Fruit fly (Drosophila melanogaster): ENCODE data around the gene CG18749.

DNA sequence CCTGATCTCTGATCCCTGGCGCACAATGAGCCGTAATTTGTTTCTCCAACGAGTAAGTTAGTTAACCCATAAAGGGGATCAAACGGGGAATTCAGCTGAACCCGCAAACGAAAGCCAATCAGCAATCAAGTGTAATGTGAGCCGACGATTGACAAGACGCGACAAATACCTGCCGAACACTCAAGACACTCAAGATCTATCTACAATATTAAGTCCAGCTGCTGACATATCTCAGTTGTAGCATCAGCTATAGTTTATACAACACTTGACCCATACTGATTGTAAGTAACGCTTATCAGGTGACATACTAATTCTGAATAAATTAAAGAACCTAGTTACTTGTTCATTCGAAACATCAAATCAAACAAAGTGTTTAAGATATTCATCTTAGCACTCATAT is 16.5 kb upstream of the CG18749 start:
- no peak for TF ChIP-seq CG11617 (GFP tag; optimal IDR thresholded peaks at IDR 0.05)
- no peak for TF ChIP-seq CG7045 (GFP tag; optimal IDR thresholded peaks at IDR 0.05)
- no peak for TF ChIP-seq Mnt (GFP tag; optimal IDR thresholded peaks at IDR 0.05)
- no peak for TF ChIP-seq CG1620 (GFP tag; optimal IDR thresholded peaks at IDR 0.05)
- TF ChIP-seq cnc (optimal IDR thresholded peaks at IDR 0.05): no peak
- no peak for TF ChIP-seq CG33017 (tag; optimal IDR thresholded peaks at IDR 0.05)
- no peak for TF ChIP-seq kay (GFP tag; ENCODE audit: borderline replicate concordance)
- TF ChIP-seq Crg-1 (GFP tag; optimal IDR thresholded peaks at IDR 0.05): no peak
- TF ChIP-seq CG7101 (tag; optimal IDR thresholded peaks at IDR 0.05): no peak

Data from whole organism, adult.